Worm (Caenorhabditis elegans) whole organism, L4 larva: ENCODE data around the gene orai-1.
A peak's percentile ranks its signal among the peaks of the same experiment; 100 is the strongest.

Experiments
- D1046.2 ChIP-seq: fragments of 200-800 bp; sonication (Bioruptor generic); IDR thresholded peaks from 2 replicates; pipeline ENCODE4 v1.3.6; 2022; ENCODE audit warnings: missing genetic modification characterization, missing compliant biosample characterization
- F26F4.8 ChIP-seq: fragments of 200-800 bp; sonication (Bioruptor generic); conservative IDR thresholded peaks from 2 replicates; pipeline ENCODE4 v1.3.6; 2022; ENCODE audit warnings: missing genetic modification characterization, missing compliant biosample characterization
- F49E8.2 ChIP-seq: sonication (generic microtip); optimal IDR thresholded peaks from 2 replicates; lab custom pipeline; 2016; ENCODE audit warnings: missing compliant biosample characterization, mild to moderate bottlenecking, missing genetic modification characterization, borderline replicate concordance
- T20F7.1 ChIP-seq: fragments of 200-800 bp; sonication (Bioruptor generic); optimal IDR thresholded peaks from 2 replicates; lab custom pipeline; 2018; ENCODE audit warnings: mild to moderate bottlenecking, missing genetic modification characterization, missing compliant biosample characterization
- T26A8.4 ChIP-seq: fragments of 200-800 bp; sonication (Bioruptor generic); IDR thresholded peaks from 2 replicates; pipeline ENCODE4 v1.3.6; 2022; ENCODE audit warnings: missing genetic modification characterization, missing compliant biosample characterization
- Y75B8A.6 ChIP-seq: fragments of 200-800 bp; sonication (Bioruptor generic); IDR thresholded peaks from 2 replicates; pipeline ENCODE4 v1.3.6; 2022; ENCODE audit warnings: missing genetic modification reagents, missing genetic modification characterization, missing compliant biosample characterization
- ZK546.5 ChIP-seq, 2 experiments: sonication (generic microtip); optimal IDR thresholded peaks; 2 replicates each; lab custom pipeline; 2017; ENCODE audit warnings: missing biosample characterization in 2 of 2, missing genetic modification characterization in 2 of 2
- aha-1 ChIP-seq: fragments of 150-350 bp; peaks from one replicate; lab custom pipeline; 2014; ENCODE audit warnings: missing biosample characterization, missing genetic modification characterization
- ama-1 ChIP-seq: fragments of 150-350 bp; optimal IDR thresholded peaks from 2 replicates; lab custom pipeline; 2014; ENCODE audit warnings: inconsistent platforms, mixed read lengths
- arid-1 ChIP-seq: fragments of 200-800 bp; sonication (Bioruptor generic); conservative IDR thresholded peaks from 2 replicates; pipeline ENCODE4 v1.3.6; 2022; ENCODE audit warnings: missing genetic modification reagents, missing genetic modification characterization, missing compliant biosample characterization
- attf-4 ChIP-seq: sonication (generic microtip); optimal IDR thresholded peaks from 3 replicates; lab custom pipeline; 2017; ENCODE audit warnings: missing biosample characterization, missing genetic modification characterization
- ceh-62 ChIP-seq: sonication (generic microtip); optimal IDR thresholded peaks from 2 replicates; lab custom pipeline; 2017; ENCODE audit warnings: missing biosample characterization, missing genetic modification characterization
- cey-2 ChIP-seq: sonication (generic microtip); optimal IDR thresholded peaks from 3 replicates; lab custom pipeline; 2017; ENCODE audit warnings: missing genetic modification characterization, mild to moderate bottlenecking, missing compliant biosample characterization, antibody characterized with exemption, borderline replicate concordance; ENCODE audit not compliant: insufficient read depth
- dmd-8 ChIP-seq: fragments of 200-800 bp; sonication (Bioruptor generic); IDR thresholded peaks from 2 replicates; pipeline ENCODE4 v1.3.6; 2022; ENCODE audit warnings: missing genetic modification characterization, missing compliant biosample characterization
- dpl-1 ChIP-seq: fragments of 150-350 bp; optimal IDR thresholded peaks from 2 replicates; lab custom pipeline; 2014; ENCODE audit warnings: missing biosample characterization, missing genetic modification reagents, missing genetic modification characterization
- egl-43 ChIP-seq: fragments of 200-800 bp; sonication (Bioruptor generic); IDR thresholded peaks from 2 replicates; pipeline ENCODE4 v1.3.6; 2022; ENCODE audit warnings: missing genetic modification reagents, missing genetic modification characterization, missing compliant biosample characterization
- hif-1 ChIP-seq, 2 experiments: sonication (generic microtip); optimal IDR thresholded peaks; 2 replicates each; lab custom pipeline; 2016 to 2017; ENCODE audit warnings: missing compliant biosample characterization in 2 of 2, missing genetic modification characterization in 2 of 2, missing genetic modification reagents in 2 of 2, missing genotype in 2 of 2, mild to moderate bottlenecking in 1 of 2
- hlh-11 ChIP-seq: fragments of 200-800 bp; sonication (Bioruptor generic); optimal IDR thresholded peaks from 2 replicates; lab custom pipeline; 2018; ENCODE audit warnings: mild to moderate bottlenecking, missing genetic modification characterization, missing compliant biosample characterization
- hmg-1.1 ChIP-seq: fragments of 200-800 bp; sonication (Bioruptor generic); IDR thresholded peaks from 2 replicates; pipeline ENCODE4 v1.3.6; 2022; ENCODE audit warnings: missing genetic modification reagents, missing genetic modification characterization, missing compliant biosample characterization
- jun-1 ChIP-seq: fragments of 150-350 bp; optimal IDR thresholded peaks from 2 replicates; lab custom pipeline; 2014; ENCODE audit warnings: missing biosample characterization, missing genetic modification reagents, missing genetic modification characterization
- lin-13 ChIP-seq: fragments of 150-350 bp; optimal IDR thresholded peaks from 2 replicates; lab custom pipeline; 2014; ENCODE audit warnings: missing biosample characterization, missing genetic modification reagents, missing genetic modification characterization
- lin-38 ChIP-seq: fragments of 200-800 bp; sonication (Bioruptor generic); IDR thresholded peaks from 2 replicates; pipeline ENCODE4 v1.3.6; 2022; ENCODE audit warnings: missing genetic modification reagents, missing genetic modification characterization, missing compliant biosample characterization
- lin-39 ChIP-seq: fragments of 150-350 bp; optimal IDR thresholded peaks from 2 replicates; lab custom pipeline; 2014; ENCODE audit warnings: missing biosample characterization, missing genetic modification reagents, missing genetic modification characterization
- madf-5 ChIP-seq, 2 experiments: fragments of 200-800 bp; sonication (Bioruptor generic); IDR thresholded peaks; 2 replicates each; pipeline ENCODE4 v1.3.6; 2022; ENCODE audit warnings: missing compliant biosample characterization in 2 of 2, missing genetic modification characterization in 2 of 2
- mdl-1 ChIP-seq, 2 experiments: fragments of 150-350 bp in 1 of 2; sonication (generic microtip) in 1 of 2; optimal IDR thresholded peaks; 2 replicates each; lab custom pipeline; 2014 to 2017; ENCODE audit warnings: missing biosample characterization in 2 of 2, missing genetic modification characterization in 2 of 2
- mep-1 ChIP-seq: fragments of 150-350 bp; sonication (generic microtip); optimal IDR thresholded peaks from 3 replicates; lab custom pipeline; 2014; ENCODE audit warnings: missing biosample characterization, missing genetic modification characterization
- mes-2 ChIP-seq: sonication (generic microtip); optimal IDR thresholded peaks from 2 replicates; lab custom pipeline; 2016; ENCODE audit warnings: missing genotype, mild to moderate bottlenecking, missing genetic modification characterization, missing compliant biosample characterization; ENCODE audit not compliant: poor library complexity, severe bottlenecking
- nhr-102 ChIP-seq: sonication (generic microtip); optimal IDR thresholded peaks from 2 replicates; lab custom pipeline; 2016; ENCODE audit warnings: mild to moderate bottlenecking, missing genetic modification characterization, moderate library complexity, missing compliant biosample characterization
- nhr-111 ChIP-seq: fragments of 200-800 bp; sonication (Bioruptor generic); optimal IDR thresholded peaks from 2 replicates; lab custom pipeline; 2018; ENCODE audit warnings: mild to moderate bottlenecking, missing genetic modification characterization, missing compliant biosample characterization
- nhr-41 ChIP-seq: fragments of 200-800 bp; sonication (Bioruptor generic); IDR thresholded peaks from 2 replicates; pipeline ENCODE4 v1.3.6; 2022; ENCODE audit warnings: missing genetic modification reagents, missing genetic modification characterization, missing compliant biosample characterization
- pha-4 ChIP-seq, 2 experiments: fragments of 150-350 bp in 1 of 2; fragments of 200-800 bp in 1 of 2; sonication (Bioruptor generic) in 1 of 2; IDR thresholded peaks in 1 of 2; optimal IDR thresholded peaks in 1 of 2; 2 replicates each; pipeline versions ENCODE4 v1.3.6 to Lab custom; 2014 to 2022; ENCODE audit warnings: missing genetic modification characterization in 2 of 2, missing genetic modification reagents in 2 of 2, missing biosample characterization in 1 of 2, missing compliant biosample characterization in 1 of 2
- php-3 ChIP-seq: fragments of 200-800 bp; sonication (Bioruptor generic); IDR thresholded peaks from 2 replicates; pipeline ENCODE4 v1.3.6; 2022; ENCODE audit warnings: missing genetic modification reagents, missing genetic modification characterization, missing compliant biosample characterization
- rbr-2 ChIP-seq: sonication (generic microtip); optimal IDR thresholded peaks from 2 replicates; lab custom pipeline; 2016; ENCODE audit warnings: missing genotype, missing genetic modification characterization, missing compliant biosample characterization
- set-16 ChIP-seq: fragments of 200-800 bp; sonication (Bioruptor generic); IDR thresholded peaks from 2 replicates; pipeline ENCODE4 v1.3.6; 2022; ENCODE audit warnings: missing genetic modification reagents, missing genetic modification characterization, missing compliant biosample characterization
- skn-1 ChIP-seq: fragments of 150-350 bp; optimal IDR thresholded peaks from 2 replicates; lab custom pipeline; 2014; ENCODE audit warnings: missing biosample characterization, missing genetic modification characterization
- snpc-1.2 ChIP-seq: fragments of 200-800 bp; sonication (Bioruptor generic); IDR thresholded peaks from 2 replicates; pipeline ENCODE4 v1.3.6; 2022; ENCODE audit warnings: missing genetic modification reagents, missing genetic modification characterization, missing compliant biosample characterization
- snpc-4 ChIP-seq: fragments of 150-350 bp; optimal IDR thresholded peaks from 2 replicates; lab custom pipeline; 2014; ENCODE audit warnings: missing biosample characterization, missing genetic modification characterization
- unc-62 ChIP-seq, 3 experiments: fragments of 150-350 bp in 1 of 3; sonication (generic microtip); optimal IDR thresholded peaks in 2 of 3; peaks in 1 of 3; 1 replicate in 1 of 3; 2 replicates in 2 of 3; lab custom pipeline; 2014 to 2017; ENCODE audit warnings: missing biosample characterization in 3 of 3, missing genetic modification characterization in 3 of 3, missing genetic modification reagents in 3 of 3, missing genotype in 1 of 3
- zip-2 ChIP-seq: fragments of 150-350 bp; optimal IDR thresholded peaks from 2 replicates; lab custom pipeline; 2014; ENCODE audit warnings: missing biosample characterization, missing genetic modification characterization
- ztf-11 ChIP-seq: fragments of 150-350 bp; optimal IDR thresholded peaks from 2 replicates; lab custom pipeline; 2014; ENCODE audit warnings: missing biosample characterization, missing genetic modification characterization

Gene orai-1

ce11 chrIII:598168-598567 lies 48.4 kb upstream of the orai-1 start (continued):
- TF ChIP-seq mes-2 (tag; lab: Kevin White, UChicago) (peak; percentile 50), hmg-1.1 (GFP tag; lab: Robert Waterston, UW) (peak; percentile 80), ztf-11 (tag; lab: Kevin White, UChicago) (no peak), mdl-1 (tag; optimal IDR thresholded peaks at IDR 0.05; lab: Kevin White, UChicago) (peak; percentile 64 to 83), lin-38 (GFP tag; lab: Robert Waterston, UW) (peak; percentile 27; the same call in 1 of the 2 replicates), php-3 (GFP tag; lab: Robert Waterston, UW) (0 out of 2 replicates have a peak, but pooled peaks have one; percentile 16), hif-1 (tag; optimal IDR thresholded peaks at IDR 0.05; lab: Kevin White, UChicago) (peak in 1 of 2 experiments; percentile 13), Y75B8A.6 (no peak), skn-1 (tag; lab: Kevin White, UChicago) (no peak), egl-43 (GFP tag; lab: Robert Waterston, UW) (no peak), dmd-8 (no peak), lin-13 (GFP tag; lab: Kevin White, UChicago) (no peak), nhr-102 (tag; lab: Kevin White, UChicago) (no peak), cey-2 (no peak), rbr-2 (tag; lab: Kevin White, UChicago) (peak; percentile 59), nhr-111 (GFP tag; lab: Kevin White, UChicago) (no peak), snpc-4 (no peak), ceh-62 (tag; lab: Kevin White, UChicago) (no peak), zip-2 (tag; lab: Kevin White, UChicago) (no peak), arid-1 (0 out of 2 replicates have a peak, but pooled peaks have one; percentile 15), set-16 (GFP tag; lab: Robert Waterston, UW) (peak; percentile 53), ZK546.5 (tag; optimal IDR thresholded peaks at IDR 0.05; lab: Kevin White, UChicago) (no peak), T20F7.1 (GFP tag; lab: Kevin White, UChicago) (no peak), pha-4 (GFP tag; IDR thresholded peaks at IDR 0.05; lab: Robert Waterston, UW) (no peak), pha-4 (tag; optimal IDR thresholded peaks at IDR 0.05; lab: Kevin White, UChicago) (no peak), aha-1 (tag; lab: Kevin White, UChicago) (no peak), F49E8.2 (tag; lab: Kevin White, UChicago) (no peak), attf-4 (no peak)

- TF ChIP-seq nhr-41 (GFP tag; lab: Robert Waterston, UW) (no peak), hlh-11 (no peak), T26A8.4 (GFP tag; lab: Robert Waterston, UW) (no peak), D1046.2 (GFP tag; lab: Robert Waterston, UW) (no peak), lin-39 (tag; lab: Kevin White, UChicago) (no peak), jun-1 (no peak), unc-62 (GFP tag; optimal IDR thresholded peaks at IDR 0.05 in 1 of 2; lab: Kevin White, UChicago) (no peak), unc-62 (tag; optimal IDR thresholded peaks at IDR 0.05; lab: Kevin White, UChicago) (no peak), dpl-1 (GFP tag; lab: Kevin White, UChicago) (no peak), nhr-111 (GFP tag; lab: Kevin White, UChicago) (no peak), mep-1 (tag; lab: Kevin White, UChicago) (no peak), F26F4.8 (GFP tag; lab: Robert Waterston, UW) (no peak), madf-5 (GFP tag; IDR thresholded peaks at IDR 0.05; lab: Robert Waterston, UW) (no peak), snpc-1.2 (GFP tag; lab: Robert Waterston, UW) (no peak), ama-1 (lab: Kevin White, UChicago) (no peak)
Measured at ce11 chrIII:598687-599086, 47.9 kb upstream of the orai-1 start, which contains the start of gene Y55B1AR.2. Gene Y55B1AR.2 (minus strand): TSS chrIII:598787.
